Worm (Caenorhabditis elegans) whole organism, L2 larva: ENCODE results near the gene F45E10.2.

Experiments
- elt-1 ChIP-seq: fragments of 150-350 bp; optimal IDR thresholded peaks from 2 replicates; lab custom pipeline; 2014; ENCODE audit warnings: missing biosample characterization, missing genetic modification characterization
- lin-13 ChIP-seq: fragments of 150-350 bp; optimal IDR thresholded peaks from 2 replicates; lab custom pipeline; 2014; ENCODE audit warnings: missing biosample characterization, missing genetic modification reagents, missing genetic modification characterization
- nhr-11 ChIP-seq: fragments of 150-350 bp; optimal IDR thresholded peaks from 2 replicates; lab custom pipeline; 2014; ENCODE audit warnings: missing biosample characterization, missing genetic modification characterization
- skn-1 ChIP-seq: sonication (generic microtip); optimal IDR thresholded peaks from 2 replicates; lab custom pipeline; 2017; ENCODE audit warnings: missing biosample characterization, missing genetic modification characterization
- sma-3 ChIP-seq: sonication (generic microtip); optimal IDR thresholded peaks from 2 replicates; lab custom pipeline; 2016; ENCODE audit warnings: missing genetic modification reagents, missing genetic modification characterization, missing compliant biosample characterization
- unc-39 ChIP-seq: fragments of 150-350 bp; optimal IDR thresholded peaks from 2 replicates; lab custom pipeline; 2014; ENCODE audit warnings: missing biosample characterization, missing genetic modification characterization
- unc-62 ChIP-seq: fragments of 150-350 bp; optimal IDR thresholded peaks from 2 replicates; lab custom pipeline; 2014; ENCODE audit warnings: missing biosample characterization, missing genetic modification reagents, missing genetic modification characterization
- ztf-4 ChIP-seq: fragments of 150-350 bp; optimal IDR thresholded peaks from 2 replicates; lab custom pipeline; 2014; ENCODE audit warnings: missing biosample characterization, missing genetic modification characterization

DNA sequence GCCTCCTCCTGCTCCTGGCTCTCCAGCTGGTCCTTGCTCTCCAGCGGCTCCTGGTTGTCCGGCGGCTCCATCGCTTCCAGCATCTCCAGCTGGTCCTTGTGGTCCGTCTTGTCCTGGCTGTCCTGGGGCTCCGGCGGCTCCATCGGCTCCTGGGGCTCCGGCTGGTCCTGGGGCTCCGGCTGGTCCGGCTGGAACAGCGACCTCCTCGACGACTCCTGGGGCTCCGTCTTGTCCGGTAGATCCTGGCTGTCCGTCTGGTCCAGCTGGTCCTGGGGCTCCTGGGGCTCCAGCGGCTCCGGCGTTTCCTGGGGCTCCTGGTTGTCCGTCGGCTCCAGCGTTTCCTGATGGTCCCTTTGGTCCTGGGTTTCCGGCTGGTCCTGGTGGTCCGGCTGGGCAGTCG is 39.4 kb downstream of the F45E10.2 start:
- TF ChIP-seq sma-3 (GFP tag; lab: Kevin White, UChicago), result no peak
- no peak for TF ChIP-seq lin-13 (GFP tag; lab: Kevin White, UChicago)
- no peak for TF ChIP-seq ztf-4 (tag; lab: Kevin White, UChicago)
- TF ChIP-seq skn-1 (tag; lab: Kevin White, UChicago), result no peak
- TF ChIP-seq elt-1 (tag; lab: Kevin White, UChicago), result no peak
- no peak for TF ChIP-seq unc-39 (tag; lab: Kevin White, UChicago)
- TF ChIP-seq unc-62 (GFP tag; lab: Kevin White, UChicago), result no peak
- TF ChIP-seq nhr-11 (tag; lab: Kevin White, UChicago), result no peak
